Worm (Caenorhabditis elegans): ENCODE data around the gene alg-3.

Gene alg-3

DNA sequence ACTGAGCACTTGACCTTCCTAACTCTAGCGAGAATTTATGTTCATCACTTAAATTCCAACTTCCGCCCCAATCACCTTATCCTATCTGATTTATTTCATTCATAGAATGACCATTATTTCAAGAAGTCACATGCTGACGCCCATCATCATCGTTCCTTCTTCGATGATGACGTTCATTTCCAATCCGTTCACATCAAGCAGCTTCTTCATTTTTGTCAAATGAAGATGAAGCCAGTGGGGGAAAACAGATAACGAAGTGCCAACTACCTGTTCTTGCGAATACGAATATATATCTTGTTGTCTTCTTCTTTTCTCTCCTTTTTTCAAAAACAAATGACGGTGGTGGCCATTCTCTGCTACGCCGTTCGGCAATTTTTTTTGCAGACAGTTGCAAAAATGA lies 2.2 kb upstream of the alg-3 start:
- TF ChIP-seq ets-4 (GFP tag; optimal IDR thresholded peaks at IDR 0.05): no peak
- TF ChIP-seq somi-1 (GFP tag; optimal IDR thresholded peaks at IDR 0.05): no peak
- no peak for TF ChIP-seq mxl-1 (tag; optimal IDR thresholded peaks at IDR 0.05)

DNA sequence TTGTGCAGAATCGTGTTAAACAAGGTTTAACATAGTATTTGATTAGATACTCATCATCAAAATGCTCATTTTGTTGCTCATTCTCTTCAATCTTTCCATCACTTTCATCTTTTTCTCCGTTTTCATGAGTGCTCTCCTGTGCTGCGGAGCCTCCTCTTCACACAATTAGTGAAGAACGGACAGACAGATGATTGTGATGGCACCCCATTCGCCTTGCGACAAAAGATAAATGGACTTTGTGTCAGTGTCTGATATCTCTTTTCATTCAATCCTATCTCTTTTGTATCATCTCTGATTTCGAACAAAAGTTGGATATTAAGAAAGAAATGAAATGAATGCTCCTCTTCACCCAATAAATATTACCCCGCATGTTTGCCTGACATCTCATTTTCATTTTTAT lies 6.3 kb downstream of the alg-3 start:
- TF ChIP-seq ztf-18 (tag; optimal IDR thresholded peaks at IDR 0.05) (no peak), B0336.3 (GFP tag; IDR thresholded peaks at IDR 0.05) (no peak), die-1 (tag; optimal IDR thresholded peaks at IDR 0.05) (no peak), tbx-9 (tag; optimal IDR thresholded peaks at IDR 0.05; ENCODE audit: borderline replicate concordance) (no peak), T07F8.4 (tag; optimal IDR thresholded peaks at IDR 0.05) (no peak), zfh-2 (GFP tag; conservative IDR thresholded peaks at IDR 0.05) (no peak), snpc-3.4 (tag; optimal IDR thresholded peaks at IDR 0.05) (no peak), madf-8 (GFP tag; conservative IDR thresholded peaks at IDR 0.05) (no peak)

DNA sequence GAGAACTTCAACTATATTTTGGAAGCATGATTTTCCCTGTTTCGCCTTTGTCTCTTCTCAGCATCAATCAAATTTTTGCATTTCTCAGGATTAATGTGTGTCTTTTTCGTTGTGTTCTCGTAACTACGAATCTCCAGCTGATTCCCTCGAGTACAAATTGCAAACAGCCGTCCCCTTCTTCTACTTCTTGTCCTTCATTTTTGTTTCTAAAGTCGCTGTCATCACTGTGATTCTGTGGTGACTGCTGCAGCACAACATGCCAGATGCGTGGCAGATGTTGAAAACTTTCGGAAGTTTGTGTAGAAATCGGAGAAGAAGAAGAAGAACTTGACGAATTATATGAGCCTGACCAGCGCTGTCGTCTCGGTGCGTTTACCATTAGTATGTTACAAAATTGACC lies 9.2 kb downstream of the alg-3 start:
- no peak for TF ChIP-seq attf-6 (GFP tag; IDR thresholded peaks at IDR 0.05)

DNA sequence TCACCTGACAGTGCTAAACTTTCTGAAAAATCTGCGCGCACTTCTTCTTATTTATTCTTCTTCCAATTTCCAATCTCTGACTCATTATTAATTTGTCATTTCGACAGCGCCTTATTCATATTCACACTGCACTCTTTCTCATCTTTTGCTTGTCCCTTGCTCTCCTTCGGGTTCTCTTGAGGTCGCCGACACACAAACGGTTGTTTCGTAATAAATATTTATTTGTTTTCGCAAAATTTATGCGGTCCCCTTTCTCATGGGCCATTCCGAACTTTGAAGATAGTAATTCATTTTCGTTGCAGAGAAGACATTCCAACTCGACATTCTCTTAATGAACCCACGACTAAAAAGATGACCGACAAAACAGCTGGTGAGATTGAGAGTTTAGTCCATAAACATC lies 10.7 kb downstream of the alg-3 start, which contains the start of gene magi-1:
Gene magi-1 (plus strand): TSS at position 301 of the 400 bp plus-strand sequence.
- no peak for TF ChIP-seq xnd-1 (tag; optimal IDR thresholded peaks at IDR 0.05)
- TF ChIP-seq dox-1 (GFP tag; IDR thresholded peaks at IDR 0.05): no peak
- no peak for TF ChIP-seq lin-54 (GFP tag; optimal IDR thresholded peaks at IDR 0.05)
- no peak for TF ChIP-seq egl-18 (GFP tag; IDR thresholded peaks at IDR 0.05)
- TF ChIP-seq T26A5.8 (tag; optimal IDR thresholded peaks at IDR 0.05): no peak
- TF ChIP-seq Y53F4B.3 (GFP tag; IDR thresholded peaks at IDR 0.05): no peak
- no peak for TF ChIP-seq aptf-2 (GFP tag; conservative IDR thresholded peaks at IDR 0.05)
- TF ChIP-seq ztf-28 (GFP tag; IDR thresholded peaks at IDR 0.05): no peak
- no peak for TF ChIP-seq aptf-3 (GFP tag; IDR thresholded peaks at IDR 0.05)
- TF ChIP-seq madf-10 (tag; optimal IDR thresholded peaks at IDR 0.05): no peak
- TF ChIP-seq zim-3 (tag; optimal IDR thresholded peaks at IDR 0.05): no peak
- no peak for TF ChIP-seq attf-5 (GFP tag; optimal IDR thresholded peaks at IDR 0.05)
- no peak for TF ChIP-seq C17E4.6 (GFP tag; IDR thresholded peaks at IDR 0.05)
- no peak for TF ChIP-seq akir-1 (GFP tag; optimal IDR thresholded peaks at IDR 0.05)
- TF ChIP-seq let-526 (GFP tag; IDR thresholded peaks at IDR 0.05): no peak

DNA sequence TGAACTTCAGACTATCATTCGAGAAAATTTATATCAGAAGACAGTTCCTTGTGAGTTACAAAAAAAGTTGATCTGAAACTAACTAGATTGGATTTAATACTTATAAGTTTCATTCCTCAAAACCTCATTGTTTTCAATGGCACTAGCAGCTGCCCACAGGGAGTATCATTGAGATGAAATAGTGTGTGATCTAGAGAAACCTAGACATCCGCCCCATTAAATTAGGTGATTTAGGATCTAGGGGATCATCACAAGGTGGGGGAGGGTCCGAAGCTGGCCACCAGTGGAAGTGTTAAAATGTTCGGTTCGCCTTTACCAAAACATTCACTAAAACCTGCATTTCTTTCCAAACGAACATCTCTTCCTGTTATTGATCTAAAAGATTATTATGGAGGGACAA lies 12.4 kb downstream of the alg-3 start:
- TF ChIP-seq nhr-179 (tag; optimal IDR thresholded peaks at IDR 0.05): no peak
- no peak for TF ChIP-seq lir-1 (GFP tag; conservative IDR thresholded peaks at IDR 0.05)
- no peak for TF ChIP-seq F23B12.7 (tag; optimal IDR thresholded peaks at IDR 0.05; ENCODE audit: insufficient read depth)
- TF ChIP-seq T26A5.8 (tag; optimal IDR thresholded peaks at IDR 0.05): no peak
- TF ChIP-seq nfya-2 (GFP tag; IDR thresholded peaks at IDR 0.05): no peak
- TF ChIP-seq ceh-100 (GFP tag; IDR thresholded peaks at IDR 0.05): no peak
- TF ChIP-seq ceh-58 (GFP tag; IDR thresholded peaks at IDR 0.05): no peak
- no peak for TF ChIP-seq B0261.1 (tag; optimal IDR thresholded peaks at IDR 0.05)
- no peak for TF ChIP-seq mes-4 (tag; optimal IDR thresholded peaks at IDR 0.05)
- TF ChIP-seq madf-6 (GFP tag; IDR thresholded peaks at IDR 0.05): no peak
- no peak for TF ChIP-seq cebp-2 (GFP tag; IDR thresholded peaks at IDR 0.05)
- TF ChIP-seq ztf-26 (tag; optimal IDR thresholded peaks at IDR 0.05): no peak
- TF ChIP-seq rpc-1 (optimal IDR thresholded peaks at IDR 0.05): no peak
- TF ChIP-seq rpc-1 (tag; optimal IDR thresholded peaks at IDR 0.05): no peak
- no peak for TF ChIP-seq hmg-20 (GFP tag; IDR thresholded peaks at IDR 0.05)
- TF ChIP-seq pha-4 (tag; optimal IDR thresholded peaks at IDR 0.05): no peak
- no peak for TF ChIP-seq efl-1 (GFP tag; optimal IDR thresholded peaks at IDR 0.05)
- no peak for TF ChIP-seq snpc-1.1 (tag; optimal IDR thresholded peaks at IDR 0.05; ENCODE audit: insufficient read depth)

All from whole organism, young adult.